Worm (Caenorhabditis elegans): Measurements from ENCODE around the gene zipt-7.1.

zipt-7.1 gene

DNA sequence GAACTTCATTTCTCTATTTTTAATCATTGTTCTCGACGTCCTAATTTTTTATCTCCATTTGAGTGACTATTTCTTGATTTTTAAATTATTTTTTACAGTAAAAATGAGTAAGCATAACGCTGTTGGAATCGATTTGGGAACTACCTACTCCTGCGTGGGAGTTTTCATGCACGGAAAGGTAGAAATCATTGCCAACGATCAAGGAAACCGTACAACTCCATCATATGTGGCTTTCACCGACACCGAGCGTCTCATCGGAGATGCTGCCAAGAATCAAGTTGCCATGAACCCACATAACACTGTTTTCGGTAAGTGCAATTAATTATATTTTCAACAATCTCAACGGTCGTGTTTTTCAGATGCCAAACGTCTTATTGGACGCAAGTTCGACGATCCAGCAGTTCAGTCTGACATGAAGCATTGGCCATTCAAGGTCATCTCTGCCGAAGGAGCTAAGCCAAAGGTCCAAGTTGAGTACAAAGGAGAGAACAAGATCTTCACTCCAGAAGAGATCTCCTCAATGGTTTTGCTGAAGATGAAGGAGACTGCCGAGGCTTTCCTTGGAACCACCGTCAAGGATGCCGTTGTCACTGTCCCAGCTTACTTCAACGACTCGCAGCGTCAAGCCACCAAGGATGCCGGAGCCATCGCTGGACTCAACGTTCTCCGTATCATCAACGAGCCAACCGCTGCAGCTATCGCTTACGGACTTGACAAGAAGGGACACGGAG is 8.9 kb downstream of the zipt-7.1 start, which contains the start of gene hsp-1 (continued):
- TF ChIP-seq Y5F2A.4 (GFP tag; optimal IDR thresholded peaks at IDR 0.05) (no peak), lin-1 (GFP tag; IDR thresholded peaks at IDR 0.05) (no peak), vab-7 (GFP tag; IDR thresholded peaks at IDR 0.05) (peak; percentile 67; the same call in 1 of the 2 replicates), T20F7.1 (GFP tag; optimal IDR thresholded peaks at IDR 0.05) (no peak), nhr-48 (tag; optimal IDR thresholded peaks at IDR 0.05) (no peak), egl-43 (GFP tag; IDR thresholded peaks at IDR 0.05) (peak; percentile 3; the same call in 1 of the 2 replicates), rbr-2 (tag; optimal IDR thresholded peaks at IDR 0.05) (no peak), nhr-77 (tag; optimal IDR thresholded peaks at IDR 0.05) (no peak), fkh-10 (GFP tag; optimal IDR thresholded peaks at IDR 0.05) (no peak), ZK337.2 (GFP tag; IDR thresholded peaks at IDR 0.05) (no peak), nhr-42 (GFP tag; IDR thresholded peaks at IDR 0.05) (no peak), nhr-102 (tag; optimal IDR thresholded peaks at IDR 0.05) (no peak), jun-1 (tag; optimal IDR thresholded peaks at IDR 0.05) (no peak), lin-38 (GFP tag; IDR thresholded peaks at IDR 0.05) (no peak), daf-16 (GFP tag; optimal IDR thresholded peaks at IDR 0.05) (peak in 1 of 2 experiments; percentile 2), daf-16 (tag; optimal IDR thresholded peaks at IDR 0.05) (no peak), zip-11 (GFP tag; IDR thresholded peaks at IDR 0.05) (no peak), unc-62 (GFP tag; optimal IDR thresholded peaks at IDR 0.05 in 1 of 2) (peak in 1 of 2 experiments; percentile 23), unc-62 (tag; optimal IDR thresholded peaks at IDR 0.05) (no peak), T26A8.4 (GFP tag; IDR thresholded peaks at IDR 0.05) (no peak), mes-2 (tag; optimal IDR thresholded peaks at IDR 0.05; ENCODE audit: poor library complexity, severe bottlenecking) (no peak), F26F4.8 (GFP tag; conservative IDR thresholded peaks at IDR 0.05) (no peak), pha-4 (GFP tag; IDR thresholded peaks at IDR 0.05) (no peak), pha-4 (tag; optimal IDR thresholded peaks at IDR 0.05) (no peak), ceh-20 (GFP tag; IDR thresholded peaks at IDR 0.05) (no peak; the same call in 1 of the 2 replicates), nhr-25 (tag; optimal IDR thresholded peaks at IDR 0.05; ENCODE audit: borderline replicate concordance, insufficient read depth) (no peak), ceh-32 (tag; optimal IDR thresholded peaks at IDR 0.05; ENCODE audit: poor library complexity) (no peak), Y105C5A.15 (GFP tag; IDR thresholded peaks at IDR 0.05) (no peak), mxl-2 (GFP tag; conservative IDR thresholded peaks at IDR 0.05) (0 out of 2 replicates have a peak, but pooled peaks have one; percentile 2), gei-8 (GFP tag; optimal IDR thresholded peaks at IDR 0.05) (no peak), lir-3 (tag; optimal IDR thresholded peaks at IDR 0.05) (no peak), lsy-2 (tag; optimal IDR thresholded peaks at IDR 0.05) (no peak), set-16 (GFP tag; IDR thresholded peaks at IDR 0.05) (no peak; the same call in 1 of the 2 replicates), nhr-6 (tag; optimal IDR thresholded peaks at IDR 0.05) (no peak), snpc-4 (tag; optimal IDR thresholded peaks at IDR 0.05) (no peak), Y75B8A.6 (GFP tag; IDR thresholded peaks at IDR 0.05) (peak; percentile 33; the same call in 1 of the 2 replicates), mep-1 (tag; optimal IDR thresholded peaks at IDR 0.05) (no peak), nhr-10 (tag; optimal IDR thresholded peaks at IDR 0.05) (no peak), nhr-11 (tag; optimal IDR thresholded peaks at IDR 0.05) (no peak), D1046.2 (GFP tag; IDR thresholded peaks at IDR 0.05) (no peak), ztf-7 (tag; optimal IDR thresholded peaks at IDR 0.05) (no peak), dmd-9 (GFP tag; IDR thresholded peaks at IDR 0.05) (no peak), ztf-11 (tag; optimal IDR thresholded peaks at IDR 0.05) (no peak), F49E8.2 (tag; optimal IDR thresholded peaks at IDR 0.05; ENCODE audit: borderline replicate concordance) (no peak), ama-1 (optimal IDR thresholded peaks at IDR 0.05) (peak; percentile 82), zfp-2 (tag; optimal IDR thresholded peaks at IDR 0.05) (no peak), madf-9 (GFP tag; conservative IDR thresholded peaks at IDR 0.05) (no peak), madf-5 (GFP tag; IDR thresholded peaks at IDR 0.05) (no peak), attf-4 (tag; optimal IDR thresholded peaks at IDR 0.05) (no peak), unc-39 (tag; optimal IDR thresholded peaks at IDR 0.05) (no peak), cey-2 (tag; optimal IDR thresholded peaks at IDR 0.05; ENCODE audit: borderline replicate concordance, insufficient read depth) (no peak)

Measured in whole organism, L4 larva.